Fruit fly (Drosophila melanogaster) whole organism, embryonic: ENCODE measurements around the gene mRpS2.

Experiments used
- ATbp ChIP-seq: fragments of 200-800 bp; sonication (Bioruptor generic); optimal IDR thresholded peaks from 2 replicates; lab custom pipeline; 2017; ENCODE audit warnings: missing biosample characterization, mild to moderate bottlenecking, missing genetic modification characterization, missing genetic modification reagents
- B-H1 ChIP-seq: fragments of 200-800 bp; sonication (Bioruptor generic); IDR thresholded peaks from 3 replicates; pipeline ENCODE4 v1.3.6; 2022; ENCODE audit warnings: missing biosample characterization, missing genetic modification characterization
- Bteb2 ChIP-seq: fragments of 200-800 bp; sonication (Bioruptor generic); optimal IDR thresholded peaks from 2 replicates; lab custom pipeline; 2016; ENCODE audit warnings: missing biosample characterization, missing genetic modification characterization
- CG10959 ChIP-seq: fragments of 200-800 bp; sonication (Bioruptor generic); IDR thresholded peaks from 2 replicates; pipeline ENCODE4 v1.3.6; 2022; ENCODE audit warnings: missing biosample characterization, missing genetic modification characterization
- CG10979 ChIP-seq: fragments of 200-800 bp; sonication (Bioruptor generic); optimal IDR thresholded peaks from 2 replicates; lab custom pipeline; 2018; ENCODE audit warnings: missing biosample characterization, mild to moderate bottlenecking, missing genetic modification characterization, moderate library complexity
- CG12659 ChIP-seq: fragments of 200-800 bp; sonication (Bioruptor generic); optimal IDR thresholded peaks from 3 replicates; lab custom pipeline; 2017; ENCODE audit warnings: mild to moderate bottlenecking, missing biosample characterization, missing genetic modification reagents, missing genetic modification characterization
- CG12744 ChIP-seq: fragments of 200-800 bp; sonication (Bioruptor generic); optimal IDR thresholded peaks from 2 replicates; lab custom pipeline; 2016; ENCODE audit warnings: missing biosample characterization, missing genetic modification characterization
- CG13624 ChIP-seq: fragments of 200-800 bp; sonication (Bioruptor generic); optimal IDR thresholded peaks from 2 replicates; lab custom pipeline; 2016; ENCODE audit warnings: missing biosample characterization, missing genetic modification characterization
- CG1529 ChIP-seq: fragments of 200-800 bp; sonication (Bioruptor generic); optimal IDR thresholded peaks from 3 replicates; lab custom pipeline; 2018; ENCODE audit warnings: missing biosample characterization, missing genetic modification characterization
- CG1603 ChIP-seq: fragments of 200-800 bp; sonication (Bioruptor generic); optimal IDR thresholded peaks from 2 replicates; lab custom pipeline; 2019; ENCODE audit warnings: missing biosample characterization, mild to moderate bottlenecking, missing genetic modification characterization, moderate library complexity
- CG17568 ChIP-seq: fragments of 200-800 bp; sonication (Bioruptor generic); optimal IDR thresholded peaks from 2 replicates; lab custom pipeline; 2018; ENCODE audit warnings: missing biosample characterization, mild to moderate bottlenecking, missing genetic modification characterization, moderate library complexity
- CG2875 ChIP-seq: fragments of 200-800 bp; sonication (Bioruptor generic); optimal IDR thresholded peaks from 2 replicates; lab custom pipeline; 2017; ENCODE audit warnings: missing biosample characterization, mild to moderate bottlenecking, missing genetic modification characterization, missing genetic modification reagents
- CG2889 ChIP-seq: fragments of 200-800 bp; sonication (Bioruptor generic); IDR thresholded peaks from 3 replicates; pipeline ENCODE4 v1.3.6; 2022; ENCODE audit warnings: missing biosample characterization, missing genetic modification characterization
- CG31224 ChIP-seq: fragments of 200-800 bp; sonication (Bioruptor generic); IDR thresholded peaks from 2 replicates; pipeline ENCODE4 v1.3.6; 2022; ENCODE audit warnings: missing biosample characterization, missing genetic modification characterization
- CG31388 ChIP-seq: fragments of 200-800 bp; sonication (Bioruptor generic); optimal IDR thresholded peaks from 2 replicates; lab custom pipeline; 2016; ENCODE audit warnings: missing biosample characterization, missing genetic modification characterization
- CG3726 ChIP-seq: fragments of 200-800 bp; sonication (Bioruptor generic); IDR thresholded peaks from 3 replicates; pipeline ENCODE4, ENCODE4 v1.3.6; 2022; ENCODE audit warnings: missing biosample characterization, missing genetic modification characterization
- CG7786 ChIP-seq: fragments of 200-800 bp; sonication (Bioruptor generic); optimal IDR thresholded peaks from 2 replicates; lab custom pipeline; 2016; ENCODE audit warnings: missing biosample characterization, missing genetic modification characterization
- CG9609 ChIP-seq: fragments of 200-800 bp; sonication (Bioruptor generic); optimal IDR thresholded peaks from 3 replicates; lab custom pipeline; 2016; ENCODE audit warnings: missing biosample characterization, missing genetic modification characterization
- CG9932 ChIP-seq: fragments of 200-800 bp; sonication (Bioruptor generic); IDR thresholded peaks from 2 replicates; pipeline ENCODE4 v1.3.6; 2022; ENCODE audit warnings: missing biosample characterization, missing genetic modification characterization
- Deaf1 ChIP-seq: fragments of 200-800 bp; optimal IDR thresholded peaks from 3 replicates; lab custom pipeline; 2019; ENCODE audit warnings: missing biosample characterization, mild to moderate bottlenecking, missing genetic modification characterization, moderate library complexity
- Doc2 ChIP-seq: fragments of 200-800 bp; sonication (Bioruptor generic); IDR thresholded peaks from 2 replicates; pipeline ENCODE4 v1.3.6; 2022; ENCODE audit warnings: missing biosample characterization, missing genetic modification characterization
- GATAe ChIP-seq: fragments of 200-800 bp; sonication (Bioruptor generic); conservative IDR thresholded peaks from 2 replicates; pipeline ENCODE4 v1.3.6; 2022; ENCODE audit warnings: missing biosample characterization, missing genetic modification characterization
- H2.0 ChIP-seq: fragments of 200-800 bp; sonication (Bioruptor generic); IDR thresholded peaks from 2 replicates; pipeline ENCODE4 v1.3.6; 2022; ENCODE audit warnings: missing biosample characterization, missing genetic modification characterization
- HLH3B ChIP-seq: fragments of 200-800 bp; sonication (Bioruptor generic); IDR thresholded peaks from 2 replicates; pipeline ENCODE4 v1.3.6; 2022; ENCODE audit warnings: missing biosample characterization, missing genetic modification characterization
- Hr51 ChIP-seq, 2 experiments: fragments of 200-800 bp; sonication (Bioruptor generic); optimal IDR thresholded peaks; 2 replicates in 1 of 2; 3 replicates in 1 of 2; lab custom pipeline; 2016 to 2018; ENCODE audit warnings: missing biosample characterization in 2 of 2, missing genetic modification characterization in 2 of 2, mild to moderate bottlenecking in 1 of 2, moderate library complexity in 1 of 2
- Jarid2 ChIP-seq: fragments of 200-800 bp; sonication (Bioruptor generic); optimal IDR thresholded peaks from 3 replicates; lab custom pipeline; 2017; ENCODE audit warnings: mild to moderate bottlenecking, missing biosample characterization, missing genetic modification reagents, missing genetic modification characterization
- Ravus ChIP-seq: fragments of 200-800 bp; sonication (Bioruptor generic); IDR thresholded peaks from 2 replicates; pipeline ENCODE4 v1.3.6; 2022; ENCODE audit warnings: missing biosample characterization, missing genetic modification characterization
- Six4 ChIP-seq: fragments of 200-800 bp; sonication (Bioruptor generic); optimal IDR thresholded peaks from 2 replicates; lab custom pipeline; 2016; ENCODE audit warnings: missing biosample characterization, missing genetic modification characterization
- Tbp ChIP-seq: fragments of >200 bp; optimal IDR thresholded peaks from 2 replicates; lab custom pipeline; 2018; ENCODE audit warnings: missing biosample characterization, missing genetic modification characterization
- YL-1 ChIP-seq: fragments of 200-800 bp; sonication (Bioruptor generic); optimal IDR thresholded peaks from 3 replicates; lab custom pipeline; 2017; ENCODE audit warnings: missing biosample characterization, mild to moderate bottlenecking, missing genetic modification characterization
- ac ChIP-seq: fragments of 200-800 bp; sonication (Bioruptor generic); optimal IDR thresholded peaks from 3 replicates; lab custom pipeline; 2017; ENCODE audit warnings: missing biosample characterization, mild to moderate bottlenecking, missing genetic modification characterization
- az2 ChIP-seq: fragments of 200-800 bp; sonication (Bioruptor generic); optimal IDR thresholded peaks from 3 replicates; lab custom pipeline; 2016; ENCODE audit warnings: missing biosample characterization, missing genetic modification characterization
- bab2 ChIP-seq: fragments of 200-800 bp; sonication (Bioruptor generic); optimal IDR thresholded peaks from 2 replicates; lab custom pipeline; 2016; ENCODE audit warnings: missing biosample characterization, missing genetic modification characterization
- fd3F ChIP-seq: fragments of 200-800 bp; sonication (Bioruptor generic); optimal IDR thresholded peaks from 2 replicates; lab custom pipeline; 2018; ENCODE audit warnings: missing biosample characterization, mild to moderate bottlenecking, missing genetic modification characterization, moderate library complexity
- fu2 ChIP-seq: fragments of 200-800 bp; sonication (Bioruptor generic); optimal IDR thresholded peaks from 2 replicates; lab custom pipeline; 2016; ENCODE audit warnings: missing biosample characterization, missing genetic modification characterization
- gce ChIP-seq: fragments of 200-800 bp; sonication (Bioruptor generic); IDR thresholded peaks from 3 replicates; pipeline ENCODE4 v1.3.6; 2022; ENCODE audit warnings: missing biosample characterization, missing genetic modification characterization
- gem ChIP-seq: fragments of 200-800 bp; sonication (Bioruptor generic); optimal IDR thresholded peaks from 2 replicates; lab custom pipeline; 2019; ENCODE audit warnings: missing biosample characterization, mild to moderate bottlenecking, missing genetic modification characterization, moderate library complexity
- hbn ChIP-seq: fragments of 200-800 bp; sonication (Bioruptor generic); IDR thresholded peaks from 2 replicates; pipeline ENCODE4 v1.3.6; 2022; ENCODE audit warnings: missing biosample characterization, missing genetic modification characterization; ENCODE audit not compliant: partially characterized antibody
- jigr1 ChIP-seq: fragments of 200-800 bp; sonication (Bioruptor generic); IDR thresholded peaks from 3 replicates; pipeline ENCODE4 v1.3.6; 2022; ENCODE audit warnings: missing biosample characterization, missing genetic modification characterization
- lab ChIP-seq: fragments of 200-800 bp; sonication (Bioruptor generic); optimal IDR thresholded peaks from 3 replicates; lab custom pipeline; 2017; ENCODE audit warnings: missing biosample characterization, missing genetic modification characterization, mild to moderate bottlenecking, moderate library complexity, missing genetic modification reagents
- lbe ChIP-seq: fragments of 200-800 bp; sonication (Bioruptor generic); optimal IDR thresholded peaks from 2 replicates; lab custom pipeline; 2016; ENCODE audit warnings: missing biosample characterization, mild to moderate bottlenecking, missing genetic modification characterization
- lilli ChIP-seq: fragments of 200-800 bp; sonication (Bioruptor generic); optimal IDR thresholded peaks from 3 replicates; lab custom pipeline; 2016; ENCODE audit warnings: missing biosample characterization, missing genetic modification characterization
- nmo ChIP-seq: fragments of 200-800 bp; sonication (Bioruptor generic); optimal IDR thresholded peaks from 2 replicates; lab custom pipeline; 2018; ENCODE audit warnings: missing biosample characterization, mild to moderate bottlenecking, missing genetic modification characterization, moderate library complexity
- pb ChIP-seq: fragments of 200-800 bp; sonication (Bioruptor generic); optimal IDR thresholded peaks from 3 replicates; lab custom pipeline; 2016; ENCODE audit warnings: missing biosample characterization, missing genetic modification characterization
- pho ChIP-seq: fragments of 200-800 bp; sonication (Bioruptor generic); optimal IDR thresholded peaks from 2 replicates; lab custom pipeline; 2016; ENCODE audit warnings: missing biosample characterization, missing genetic modification characterization
- phol ChIP-seq: fragments of 200-800 bp; sonication (Bioruptor generic); optimal IDR thresholded peaks from 3 replicates; lab custom pipeline; 2018; ENCODE audit warnings: missing biosample characterization, mild to moderate bottlenecking, missing genetic modification characterization, moderate library complexity
- ranshi ChIP-seq: fragments of 200-800 bp; sonication (Bioruptor generic); IDR thresholded peaks from 2 replicates; pipeline ENCODE4 v1.3.6; 2022; ENCODE audit warnings: missing biosample characterization, missing genetic modification characterization
- ro ChIP-seq: fragments of 200-800 bp; sonication (Bioruptor generic); IDR thresholded peaks from 2 replicates; pipeline ENCODE4 v1.3.6; 2022; ENCODE audit warnings: missing biosample characterization, missing genetic modification characterization
- row ChIP-seq: fragments of 200-800 bp; sonication (Bioruptor generic); IDR thresholded peaks from 3 replicates; pipeline ENCODE4 v1.3.6; 2022; ENCODE audit warnings: missing biosample characterization, missing genetic modification characterization
- sens-2 ChIP-seq: fragments of 200-800 bp; sonication (Bioruptor generic); IDR thresholded peaks from 2 replicates; pipeline ENCODE4 v1.3.6; 2022; ENCODE audit warnings: missing biosample characterization, missing genetic modification characterization
- stwl ChIP-seq: fragments of 200-800 bp; sonication (Bioruptor generic); optimal IDR thresholded peaks from 3 replicates; lab custom pipeline; 2018; ENCODE audit warnings: missing biosample characterization, mild to moderate bottlenecking, missing genetic modification characterization, moderate library complexity
- ttk ChIP-seq: fragments of 200-800 bp; sonication (Bioruptor generic); IDR thresholded peaks from 2 replicates; pipeline ENCODE4 v2.1.2; 2022; ENCODE audit warnings: missing biosample characterization, missing genetic modification characterization
- zen ChIP-seq: fragments of 200-800 bp; sonication (Bioruptor generic); optimal IDR thresholded peaks from 3 replicates; lab custom pipeline; 2018; ENCODE audit warnings: missing biosample characterization, mild to moderate bottlenecking, missing genetic modification characterization, moderate library complexity

Gene mRpS2

DNA sequence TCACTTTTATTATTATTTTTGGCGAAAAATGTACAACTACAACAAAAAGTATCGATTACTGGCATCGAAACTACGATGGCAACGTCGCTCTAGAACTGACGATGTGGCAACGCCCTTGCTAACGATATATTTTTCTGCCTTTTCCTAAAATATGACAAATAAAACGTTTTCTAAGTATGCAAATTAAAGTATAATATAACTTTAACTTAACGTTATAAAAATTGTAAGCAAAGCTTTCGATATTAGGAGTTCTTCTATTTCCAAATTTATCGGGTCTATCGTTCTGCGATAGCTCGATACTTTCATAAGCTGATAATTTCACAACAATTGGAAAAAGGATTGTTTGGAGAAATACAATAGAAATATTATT, 32.8 kb upstream of the mRpS2 start, which contains the start of the genes Cf2 and CG3008 (continued):
- TF ChIP-seq hbn (GFP tag; lab: Robert Waterston, UW): peak; percentile 60; the same call in 1 of the 2 replicates
- TF ChIP-seq pho (GFP tag; lab: Kevin White, UChicago): no peak
- TF ChIP-seq Doc2 (GFP tag; lab: Robert Waterston, UW): no peak
- no peak for TF ChIP-seq CG3726
- peak; percentile 50 for TF ChIP-seq phol (tag; lab: Kevin White, UChicago)
- TF ChIP-seq gem (tag; lab: Kevin White, UChicago): no peak
- TF ChIP-seq stwl (tag; lab: Kevin White, UChicago): peak; percentile 67
- TF ChIP-seq ttk (GFP tag; lab: Robert Waterston, UW): no peak
- no peak for TF ChIP-seq CG17568 (GFP tag; lab: Kevin White, UChicago)
- no peak for TF ChIP-seq fu2 (GFP tag; lab: Kevin White, UChicago)
- no peak for TF ChIP-seq zen
- no peak for TF ChIP-seq lab
- no peak for TF ChIP-seq HLH3B (GFP tag; lab: Robert Waterston, UW)
- no peak for TF ChIP-seq Tbp
- no peak for TF ChIP-seq CG9609 (GFP tag; lab: Kevin White, UChicago)
- TF ChIP-seq jigr1 (GFP tag; lab: Robert Waterston, UW): no peak
- no peak for TF ChIP-seq CG31224
- TF ChIP-seq row (GFP tag; lab: Robert Waterston, UW): no peak
- TF ChIP-seq CG1529 (GFP tag; lab: Kevin White, UChicago): no peak
- no peak for TF ChIP-seq pb (GFP tag; lab: Kevin White, UChicago)
- no peak for TF ChIP-seq fd3F (GFP tag; lab: Kevin White, UChicago)
- TF ChIP-seq ro (GFP tag; lab: Robert Waterston, UW): no peak
- TF ChIP-seq lbe: peak; percentile 12
- peak; percentile 65 for TF ChIP-seq CG12659 (GFP tag; lab: Kevin White, UChicago)
- TF ChIP-seq Jarid2 (GFP tag; lab: Kevin White, UChicago): no peak
- TF ChIP-seq Hr51 (GFP tag; optimal IDR thresholded peaks at IDR 0.05; lab: Kevin White, UChicago): no peak
- TF ChIP-seq ac (GFP tag; lab: Kevin White, UChicago): no peak
- no peak for TF ChIP-seq Bteb2 (GFP tag; lab: Kevin White, UChicago)
- TF ChIP-seq CG31388 (GFP tag; lab: Kevin White, UChicago): no peak
- TF ChIP-seq CG1603 (tag; lab: Kevin White, UChicago): no peak
- no peak for TF ChIP-seq H2.0 (GFP tag; lab: Robert Waterston, UW)
- no peak for TF ChIP-seq CG10979 (tag; lab: Kevin White, UChicago)
- no peak for TF ChIP-seq Ravus (GFP tag; lab: Robert Waterston, UW)
- peak; percentile 9 for TF ChIP-seq lilli (GFP tag; lab: Kevin White, UChicago)
- TF ChIP-seq CG13624: no peak
- peak; percentile 57 for TF ChIP-seq nmo (GFP tag; lab: Kevin White, UChicago)
- TF ChIP-seq gce (GFP tag; lab: Robert Waterston, UW): no peak
- TF ChIP-seq B-H1 (GFP tag; lab: Robert Waterston, UW): no peak
- no peak for TF ChIP-seq CG9932
- no peak for TF ChIP-seq sens-2 (GFP tag; lab: Robert Waterston, UW)
- TF ChIP-seq CG2875 (GFP tag; lab: Kevin White, UChicago): no peak
- TF ChIP-seq CG10959: no peak
- peak; percentile 93 for TF ChIP-seq YL-1
- no peak for TF ChIP-seq ATbp (GFP tag; lab: Kevin White, UChicago)
- TF ChIP-seq Six4 (GFP tag; lab: Kevin White, UChicago): no peak
- no peak for TF ChIP-seq CG2889
- no peak for TF ChIP-seq CG12744 (GFP tag; lab: Kevin White, UChicago)
- no peak for TF ChIP-seq Deaf1 (tag; lab: Kevin White, UChicago)
- TF ChIP-seq CG7786 (GFP tag; lab: Kevin White, UChicago): no peak
- TF ChIP-seq ranshi (GFP tag; lab: Robert Waterston, UW): no peak
- no peak for TF ChIP-seq GATAe (GFP tag; lab: Robert Waterston, UW)
- no peak for TF ChIP-seq az2
- no peak for TF ChIP-seq bab2
